Worm (Caenorhabditis elegans): ENCODE data around the gene C10B5.3.

C10B5.3 gene

DNA sequence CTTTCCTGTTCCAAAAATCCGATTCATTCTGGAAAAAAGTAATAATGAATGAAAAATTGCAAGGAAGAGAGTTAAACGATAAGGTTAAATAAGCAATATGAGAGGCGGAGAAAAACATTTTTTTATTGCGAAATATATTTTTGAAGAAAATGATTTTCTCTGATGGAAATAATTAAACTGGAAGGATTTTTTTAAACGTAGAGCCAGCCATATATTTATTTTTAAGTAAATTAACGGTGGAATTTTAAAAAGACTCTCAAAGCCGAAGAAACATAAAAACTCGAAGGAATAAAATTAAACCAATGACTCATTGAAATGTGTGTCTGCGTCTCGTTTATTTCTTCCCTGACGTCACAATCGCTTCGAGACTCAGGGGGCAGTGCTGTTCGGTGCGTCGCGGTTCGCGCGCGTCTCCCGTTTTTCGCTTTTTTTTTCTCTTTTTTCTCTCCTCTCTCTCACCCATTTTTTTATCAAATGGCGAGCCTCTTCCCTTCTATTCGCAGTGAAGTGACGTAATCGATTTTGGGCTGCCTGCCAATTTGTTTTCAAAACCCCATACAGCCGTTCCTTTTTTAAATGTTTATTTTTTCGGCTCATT, 18.2 kb upstream of the C10B5.3 start, which contains the start of gene vps-60 (continued):
- TF ChIP-seq efl-1 (GFP tag; optimal IDR thresholded peaks at IDR 0.05): peak; percentile 67
- TF ChIP-seq lag-1 (GFP tag; IDR thresholded peaks at IDR 0.05): no peak
- peak; percentile 70 for TF ChIP-seq tbp1 (GFP tag; optimal IDR thresholded peaks at IDR 0.05)
- TF ChIP-seq ceh-79 (tag; optimal IDR thresholded peaks at IDR 0.05): no peak
- peak; percentile 88 for TF ChIP-seq ekl-4 (GFP tag; IDR thresholded peaks at IDR 0.05)
- peak; percentile 39; the same call in 1 of the 2 replicates for TF ChIP-seq lir-1 (GFP tag; conservative IDR thresholded peaks at IDR 0.05)
- TF ChIP-seq Y53G8AR.9 (GFP tag; conservative IDR thresholded peaks at IDR 0.05): peak; percentile 86
- TF ChIP-seq ama-1 (optimal IDR thresholded peaks at IDR 0.05): no peak
- peak in 1 of 2 experiments; percentile 11 for TF ChIP-seq ama-1 (GFP tag; optimal IDR thresholded peaks at IDR 0.05)
- TF ChIP-seq ceh-40 (GFP tag; IDR thresholded peaks at IDR 0.05): no peak
- TF ChIP-seq nhr-179 (tag; optimal IDR thresholded peaks at IDR 0.05): no peak
- peak; percentile 21 for TF ChIP-seq F22D6.2 (tag; optimal IDR thresholded peaks at IDR 0.05)
- peak; percentile 70; the same call in 1 of the 2 replicates for TF ChIP-seq Y56A3A.18 (GFP tag; IDR thresholded peaks at IDR 0.05)
- no peak for TF ChIP-seq bed-1 (GFP tag; IDR thresholded peaks at IDR 0.05)
- TF ChIP-seq let-526 (GFP tag; IDR thresholded peaks at IDR 0.05): no peak
- TF ChIP-seq mxl-1 (tag; optimal IDR thresholded peaks at IDR 0.05): no peak
- peak; percentile 97 for TF ChIP-seq attf-5 (GFP tag; optimal IDR thresholded peaks at IDR 0.05)
- no peak for TF ChIP-seq mel-28 (tag; optimal IDR thresholded peaks at IDR 0.05; ENCODE audit: borderline replicate concordance)
- TF ChIP-seq Y95B8A.8 (GFP tag; IDR thresholded peaks at IDR 0.05): peak; percentile 83
- TF ChIP-seq hlh-26 (GFP tag; conservative IDR thresholded peaks at IDR 0.05): no peak
- TF ChIP-seq tlf-1 (GFP tag; optimal IDR thresholded peaks at IDR 0.05): peak; percentile 80
- no peak for TF ChIP-seq ets-4 (GFP tag; optimal IDR thresholded peaks at IDR 0.05)
- TF ChIP-seq unc-130 (GFP tag; optimal IDR thresholded peaks at IDR 0.05): peak; percentile 14
- TF ChIP-seq chd-7 (tag; optimal IDR thresholded peaks at IDR 0.05): peak; percentile 68
- no peak for TF ChIP-seq ztf-25 (GFP tag; IDR thresholded peaks at IDR 0.05)
- peak; percentile 91 for TF ChIP-seq lin-40 (tag; optimal IDR thresholded peaks at IDR 0.05)
- TF ChIP-seq attf-3 (GFP tag; conservative IDR thresholded peaks at IDR 0.05): peak; percentile 50; the same call in 1 of the 2 replicates
- TF ChIP-seq ztf-26 (tag; optimal IDR thresholded peaks at IDR 0.05): peak; percentile 90
- 0 out of 2 replicates have a peak, but pooled peaks have one; percentile 10 for TF ChIP-seq hmg-20 (GFP tag; IDR thresholded peaks at IDR 0.05)
- no peak for TF ChIP-seq xnd-1 (tag; optimal IDR thresholded peaks at IDR 0.05)
- peak; percentile 77 for TF ChIP-seq egl-44 (GFP tag; IDR thresholded peaks at IDR 0.05)
- TF ChIP-seq lin-35 (GFP tag; optimal IDR thresholded peaks at IDR 0.05): peak; percentile 8 to 77 (median 10)
- peak; percentile 92 for TF ChIP-seq nhr-80 (tag; optimal IDR thresholded peaks at IDR 0.05)
- peak; percentile 78 for TF ChIP-seq nfyb-1 (GFP tag; IDR thresholded peaks at IDR 0.05)
- TF ChIP-seq F49E8.2 (tag; optimal IDR thresholded peaks at IDR 0.05; ENCODE audit: insufficient read depth): peak; percentile 61
- no peak for TF ChIP-seq nfya-2 (GFP tag; IDR thresholded peaks at IDR 0.05)
- TF ChIP-seq D2030.7 (GFP tag; IDR thresholded peaks at IDR 0.05): peak; percentile 63
- TF ChIP-seq somi-1 (GFP tag; optimal IDR thresholded peaks at IDR 0.05): peak; percentile 74
- peak; percentile 62 for TF ChIP-seq lsl-1 (GFP tag; optimal IDR thresholded peaks at IDR 0.05)
- peak; percentile 85 for TF ChIP-seq B0336.3 (GFP tag; IDR thresholded peaks at IDR 0.05)
- TF ChIP-seq B0035.1 (tag; optimal IDR thresholded peaks at IDR 0.05): no peak
- TF ChIP-seq hsf-1 (GFP tag; IDR thresholded peaks at IDR 0.05): no peak
- peak; percentile 59 for TF ChIP-seq egrh-3 (GFP tag; IDR thresholded peaks at IDR 0.05)
- no peak for TF ChIP-seq Y53F4B.3 (GFP tag; IDR thresholded peaks at IDR 0.05)
- no peak for TF ChIP-seq rec-8 (tag; optimal IDR thresholded peaks at IDR 0.05)
- no peak for TF ChIP-seq akir-1 (GFP tag; optimal IDR thresholded peaks at IDR 0.05)
- no peak for TF ChIP-seq F55B11.4 (tag; optimal IDR thresholded peaks at IDR 0.05; ENCODE audit: borderline replicate concordance, insufficient read depth)
- TF ChIP-seq dox-1 (GFP tag; IDR thresholded peaks at IDR 0.05): peak; percentile 89
- peak; percentile 70 for TF ChIP-seq dpl-1 (GFP tag; optimal IDR thresholded peaks at IDR 0.05)

All from whole organism, young adult.